Fruit fly (Drosophila melanogaster) whole organism, wandering third instar larva: ENCODE measurements around the gene nenya.

Experiments used
- Abd-B ChIP-seq: fragments of >200 bp; optimal IDR thresholded peaks from 2 replicates; lab custom pipeline; 2017; ENCODE audit warnings: missing biosample characterization, missing genetic modification characterization
- CG32264 ChIP-seq: fragments of 200-800 bp; sonication (Bioruptor generic); optimal IDR thresholded peaks from 2 replicates; lab custom pipeline; 2016; ENCODE audit warnings: missing biosample characterization, missing genetic modification characterization
- CG9705 ChIP-seq: fragments of 200-800 bp; sonication (Bioruptor generic); optimal IDR thresholded peaks from 2 replicates; lab custom pipeline; 2018; ENCODE audit warnings: missing biosample characterization, mild to moderate bottlenecking, missing genetic modification characterization
- CrebA ChIP-seq: fragments of 200-800 bp; sonication (Bioruptor generic); optimal IDR thresholded peaks from 2 replicates; lab custom pipeline; 2016; ENCODE audit warnings: missing biosample characterization, mild to moderate bottlenecking, missing genetic modification characterization, borderline replicate concordance
- Dfd ChIP-seq: fragments of >200 bp; optimal IDR thresholded peaks from 2 replicates; lab custom pipeline; 2017; ENCODE audit warnings: missing biosample characterization, missing genetic modification characterization
- Dif ChIP-seq: fragments of 200-275, 200-300 bp; sonication (Bioruptor generic); optimal IDR thresholded peaks from 2 replicates; lab custom pipeline; 2018; ENCODE audit warnings: missing biosample characterization, missing genetic modification characterization; ENCODE audit not compliant: partially characterized antibody
- GATAd ChIP-seq: sonication (Bioruptor generic); optimal IDR thresholded peaks from 2 replicates; lab custom pipeline; 2016; ENCODE audit warnings: missing biosample characterization, missing genetic modification characterization
- HLH106 ChIP-seq: fragments of 200-800 bp; optimal IDR thresholded peaks from 3 replicates; lab custom pipeline; 2019; ENCODE audit warnings: missing biosample characterization, mild to moderate bottlenecking, missing genetic modification characterization, moderate library complexity
- Hnf4 ChIP-seq: fragments of 200-800 bp; sonication (Bioruptor generic); optimal IDR thresholded peaks from 2 replicates; lab custom pipeline; 2016; ENCODE audit warnings: missing biosample characterization, mild to moderate bottlenecking, missing genetic modification characterization
- Hr78 ChIP-seq: fragments of >200 bp; optimal IDR thresholded peaks from 2 replicates; lab custom pipeline; 2017; ENCODE audit warnings: missing biosample characterization, missing genetic modification characterization
- Hr83 ChIP-seq: fragments of 200-300 bp; sonication (Bioruptor generic); optimal IDR thresholded peaks from 2 replicates; lab custom pipeline; 2016; ENCODE audit warnings: missing biosample characterization, mild to moderate bottlenecking, missing genetic modification characterization, moderate library complexity; ENCODE audit not compliant: poor library complexity, severe bottlenecking
- Jra ChIP-seq: sonication (Bioruptor generic); optimal IDR thresholded peaks from 2 replicates; lab custom pipeline; 2016; ENCODE audit warnings: missing biosample characterization, missing genetic modification characterization
- Mio ChIP-seq: sonication (Bioruptor generic); optimal IDR thresholded peaks from 2 replicates; lab custom pipeline; 2016; ENCODE audit warnings: missing biosample characterization, missing genetic modification characterization
- Myc ChIP-seq: fragments of >200 bp; optimal IDR thresholded peaks from 2 replicates; lab custom pipeline; 2017
- N ChIP-seq: fragments of >200 bp; optimal IDR thresholded peaks from 2 replicates; lab custom pipeline; 2018; ENCODE audit warnings: missing biosample characterization, missing external identifiers, missing genetic modification characterization
- OdsH ChIP-seq: fragments of 200-800 bp; sonication (Bioruptor generic); optimal IDR thresholded peaks from 2 replicates; lab custom pipeline; 2016; ENCODE audit warnings: missing biosample characterization, mild to moderate bottlenecking, missing genetic modification characterization
- Rel ChIP-seq, 2 experiments: fragments of 200-800 bp; sonication (Bioruptor generic) in 1 of 2; optimal IDR thresholded peaks; 2 replicates in 1 of 2; 3 replicates in 1 of 2; lab custom pipeline; 2016 to 2019; ENCODE audit warnings: mild to moderate bottlenecking in 2 of 2, missing biosample characterization in 2 of 2, missing genetic modification characterization in 2 of 2, moderate library complexity in 1 of 2
- Sp1 ChIP-seq: fragments of 200-800 bp; sonication (Bioruptor generic); optimal IDR thresholded peaks from 3 replicates; lab custom pipeline; 2019; ENCODE audit warnings: missing biosample characterization, mild to moderate bottlenecking, missing genetic modification characterization, moderate library complexity
- Vsx2 ChIP-seq: fragments of 200-300, 225-300 bp; sonication (Bioruptor generic); optimal IDR thresholded peaks from 2 replicates; lab custom pipeline; 2018; ENCODE audit warnings: missing biosample characterization, missing genetic modification characterization; ENCODE audit not compliant: partially characterized antibody
- br ChIP-seq: fragments of 200-800 bp; sonication (Bioruptor generic); optimal IDR thresholded peaks from 2 replicates; lab custom pipeline; 2016; ENCODE audit warnings: missing biosample characterization, missing genetic modification characterization
- brk ChIP-seq: fragments of 200-800 bp; sonication (Bioruptor generic); optimal IDR thresholded peaks from 2 replicates; lab custom pipeline; 2016; ENCODE audit warnings: missing biosample characterization, mild to moderate bottlenecking, missing genetic modification characterization
- dl ChIP-seq, 2 experiments: fragments of 175-275, 200-275 bp in 1 of 2; fragments of 200-275 bp in 1 of 2; sonication (Bioruptor generic); optimal IDR thresholded peaks; lab custom pipeline; 2018; ENCODE audit warnings: mild to moderate bottlenecking in 2 of 2, missing biosample characterization in 2 of 2, missing genetic modification characterization in 2 of 2, moderate library complexity in 2 of 2; ENCODE audit not compliant: partially characterized antibody in 2 of 2, insufficient read depth in 1 of 2
- dmrt93B ChIP-seq: fragments of 200-800 bp; sonication (Bioruptor generic); optimal IDR thresholded peaks from 2 replicates; lab custom pipeline; 2018; ENCODE audit warnings: missing biosample characterization, mild to moderate bottlenecking, missing genetic modification characterization
- dsf ChIP-seq: sonication (Bioruptor generic); optimal IDR thresholded peaks from 2 replicates; lab custom pipeline; 2016; ENCODE audit warnings: missing biosample characterization, missing genetic modification characterization, borderline replicate concordance
- ey ChIP-seq: fragments of 200-800 bp; sonication (Bioruptor generic); optimal IDR thresholded peaks from 2 replicates; lab custom pipeline; 2016; ENCODE audit warnings: missing biosample characterization, missing genetic modification characterization
- foxo ChIP-seq, 2 experiments: fragments of 200-800 bp; sonication (Bioruptor generic); optimal IDR thresholded peaks; 2 replicates in 1 of 2; 3 replicates in 1 of 2; lab custom pipeline; 2016 to 2017; ENCODE audit warnings: missing biosample characterization in 2 of 2, missing genetic modification characterization in 2 of 2
- fru ChIP-seq: fragments of 200-800 bp; sonication (Bioruptor generic); optimal IDR thresholded peaks from 3 replicates; lab custom pipeline; 2016; ENCODE audit warnings: missing biosample characterization, mild to moderate bottlenecking, missing genetic modification characterization
- h ChIP-seq: fragments of 200-800 bp; sonication (Bioruptor generic); optimal IDR thresholded peaks from 3 replicates; lab custom pipeline; 2016; ENCODE audit warnings: missing biosample characterization, mild to moderate bottlenecking, missing genetic modification characterization
- jim ChIP-seq: fragments of 175-275, 200-325 bp; sonication (Bioruptor generic); optimal IDR thresholded peaks from 2 replicates; lab custom pipeline; 2016; ENCODE audit warnings: missing biosample characterization, mild to moderate bottlenecking, missing genetic modification characterization
- lola ChIP-seq: fragments of >200 bp; optimal IDR thresholded peaks from 2 replicates; lab custom pipeline; 2017; ENCODE audit warnings: missing biosample characterization, missing genetic modification characterization
- pan ChIP-seq: fragments of >200 bp; optimal IDR thresholded peaks from 2 replicates; lab custom pipeline; 2017
- psq ChIP-seq: fragments of 200-800 bp; sonication (Bioruptor generic); optimal IDR thresholded peaks from 3 replicates; lab custom pipeline; 2017; ENCODE audit warnings: missing biosample characterization, mild to moderate bottlenecking, missing genetic modification characterization, moderate library complexity
- rgr ChIP-seq: fragments of 200-800 bp; sonication (Bioruptor generic); optimal IDR thresholded peaks from 3 replicates; lab custom pipeline; 2016; ENCODE audit warnings: missing biosample characterization, mild to moderate bottlenecking, missing genetic modification characterization
- sage ChIP-seq: fragments of 200-800 bp; sonication (Bioruptor generic); optimal IDR thresholded peaks from 2 replicates; lab custom pipeline; 2016; ENCODE audit warnings: missing biosample characterization, mild to moderate bottlenecking, missing genetic modification characterization
- sv ChIP-seq: fragments of 200-800 bp; sonication (Bioruptor generic); optimal IDR thresholded peaks from 3 replicates; lab custom pipeline; 2016; ENCODE audit warnings: missing biosample characterization, missing genetic modification characterization
- tai ChIP-seq: sonication (Bioruptor generic); optimal IDR thresholded peaks from 2 replicates; lab custom pipeline; 2016; ENCODE audit warnings: missing biosample characterization, missing genetic modification characterization
- usp ChIP-seq: fragments of >200 bp; optimal IDR thresholded peaks from 2 replicates; lab custom pipeline; 2017; ENCODE audit warnings: missing biosample characterization, missing genetic modification characterization
- woc ChIP-seq: sonication (Bioruptor generic); optimal IDR thresholded peaks from 2 replicates; lab custom pipeline; 2016; ENCODE audit warnings: missing biosample characterization, mild to moderate bottlenecking, missing genetic modification characterization

nenya gene

dm6 chr3R:27953890-27954289 lies 25.9 kb upstream of the nenya start, which contains the start of gene CG4951:
TSS of gene CG4951 (minus strand) at chr3R:27954112.
- TF ChIP-seq HLH106 (tag; lab: Kevin White, UChicago) (no peak), CrebA (no peak), ey (GFP tag; lab: Kevin White, UChicago) (no peak), br (GFP tag; lab: Kevin White, UChicago) (no peak)
- TF ChIP-seq, all 38 proteins: peak for 0

dm6 chr3R:27948421-27948906 lies 20.5 kb upstream of the nenya start, which contains the start of gene Gp93:
TSS of gene Gp93 (plus strand) at chr3R:27948711.
- no peak for TF ChIP-seq dmrt93B (GFP tag; lab: Kevin White, UChicago)
- TF ChIP-seq Myc (lab: Kevin White, UChicago) = no peak
- TF ChIP-seq Vsx2 = no peak
- no peak for TF ChIP-seq Hnf4 (GFP tag; lab: Kevin White, UChicago)
- no peak for TF ChIP-seq rgr (GFP tag; lab: Kevin White, UChicago)
- TF ChIP-seq foxo (GFP tag; optimal IDR thresholded peaks at IDR 0.05; lab: Kevin White, UChicago) = no peak
- no peak for TF ChIP-seq Dfd
- no peak for TF ChIP-seq woc (GFP tag; lab: Kevin White, UChicago)
- TF ChIP-seq dsf (GFP tag; lab: Kevin White, UChicago) = no peak
- TF ChIP-seq sage (GFP tag; lab: Kevin White, UChicago) = no peak
- no peak for TF ChIP-seq lola (GFP tag; lab: Kevin White, UChicago)
- peak; percentile 39 for TF ChIP-seq OdsH (GFP tag; lab: Kevin White, UChicago)
- peak; percentile 41 for TF ChIP-seq Hr83 (GFP tag; lab: Kevin White, UChicago)
- TF ChIP-seq CrebA = no peak
- TF ChIP-seq fru (GFP tag; lab: Kevin White, UChicago) = no peak
- no peak for TF ChIP-seq CG32264
- no peak for TF ChIP-seq jim (GFP tag; lab: Kevin White, UChicago)
- no peak for TF ChIP-seq Hr78
- no peak for TF ChIP-seq h
- no peak for TF ChIP-seq Rel (GFP tag; optimal IDR thresholded peaks at IDR 0.05; lab: Kevin White, UChicago)
- peak; percentile 34 for TF ChIP-seq Rel (tag; optimal IDR thresholded peaks at IDR 0.05; lab: Kevin White, UChicago)
- TF ChIP-seq brk = no peak
- TF ChIP-seq Dif (GFP tag; lab: Kevin White, UChicago) = peak; percentile 38
- TF ChIP-seq ey (GFP tag; lab: Kevin White, UChicago) = peak; percentile 44
- TF ChIP-seq tai = no peak
- TF ChIP-seq Abd-B = no peak
- TF ChIP-seq Sp1 (GFP tag; lab: Kevin White, UChicago) = peak; percentile 69
- no peak for TF ChIP-seq sv (GFP tag; lab: Kevin White, UChicago)
- no peak for TF ChIP-seq GATAd (GFP tag; lab: Kevin White, UChicago)
- peak; percentile 45 for TF ChIP-seq CG9705 (GFP tag; lab: Kevin White, UChicago)
- TF ChIP-seq dl (GFP tag; optimal IDR thresholded peaks at IDR 0.05; lab: Kevin White, UChicago; ENCODE audit: insufficient read depth in 1 of 2, partially characterized antibody in 2 of 2) = no peak
- peak; percentile 74 for TF ChIP-seq HLH106 (tag; lab: Kevin White, UChicago)
- TF ChIP-seq N (GFP tag; lab: Kevin White, UChicago) = no peak
- TF ChIP-seq br (GFP tag; lab: Kevin White, UChicago) = no peak
- TF ChIP-seq Jra (GFP tag; lab: Kevin White, UChicago) = no peak
- peak; percentile 27 for TF ChIP-seq psq (GFP tag; lab: Kevin White, UChicago)
- no peak for TF ChIP-seq Mio (GFP tag; lab: Kevin White, UChicago)
- TF ChIP-seq pan (lab: Kevin White, UChicago) = no peak
- TF ChIP-seq usp (GFP tag; lab: Kevin White, UChicago) = no peak
- TF ChIP-seq, all 38 proteins: peak for 9
